Worm (Caenorhabditis elegans): ENCODE results near the gene F47B8.13.

The F47B8.13 gene

DNA sequence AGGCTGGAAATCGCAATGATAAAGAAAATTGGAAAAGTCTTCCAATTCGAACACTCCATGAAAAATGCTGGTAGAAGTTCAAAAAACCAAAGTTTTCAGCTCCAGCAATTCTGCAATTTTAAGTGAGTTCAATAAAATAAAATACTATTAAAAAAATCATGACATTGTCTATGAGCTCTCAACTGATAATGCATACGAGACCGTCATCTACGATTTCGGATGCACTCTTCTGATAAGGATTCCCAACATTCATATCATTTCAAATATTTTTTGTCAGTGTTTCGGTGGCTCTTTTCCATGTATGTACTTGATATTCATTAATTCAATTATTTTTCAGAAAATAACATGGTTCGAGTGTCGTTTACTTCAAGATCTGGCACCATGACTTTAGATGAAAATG, 18.5 kb downstream of the F47B8.13 start, which contains the start of gene F14D7.6:
TSS of gene F14D7.6 (plus strand) at position 338 of the 400 bp plus-strand sequence.
- TF ChIP-seq elt-2 (tag; optimal IDR thresholded peaks at IDR 0.05) (peak; percentile 21), lin-11 (tag; optimal IDR thresholded peaks at IDR 0.05) (no peak)

DNA sequence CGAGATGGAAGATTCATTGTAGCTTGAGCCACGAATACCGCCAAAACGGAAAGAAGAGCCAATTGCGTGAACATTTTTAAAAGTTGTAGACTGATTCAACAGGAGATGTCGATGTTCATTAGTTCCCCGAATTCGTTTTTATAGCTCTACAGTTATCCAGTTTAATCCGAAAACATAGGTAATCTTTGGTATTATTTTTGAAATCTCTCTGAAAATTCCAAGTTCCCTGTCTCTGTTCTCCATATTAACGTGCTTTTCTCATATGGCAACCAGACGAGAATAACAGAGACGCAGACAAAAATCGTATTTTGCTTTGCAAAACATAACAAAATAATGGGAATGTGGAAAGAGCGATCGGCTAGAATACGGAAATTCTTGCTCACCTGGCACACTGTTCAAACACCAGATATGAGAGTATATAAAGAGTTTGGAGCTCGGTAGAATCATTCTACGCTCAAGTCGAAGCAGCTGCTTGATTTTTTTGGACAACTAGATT, 19.9 kb downstream of the F47B8.13 start, which contains the start of the genes spig-3 and F14D7.12:
TSS of gene spig-3 (minus strand) at position 101 of the 496 bp plus-strand sequence.
TSS of gene F14D7.12 (plus strand) at position 446 of the 496 bp plus-strand sequence.
- no peak for TF ChIP-seq unc-42 (tag; optimal IDR thresholded peaks at IDR 0.05)
- no peak for TF ChIP-seq sox-4 (tag; optimal IDR thresholded peaks at IDR 0.05)
- TF ChIP-seq zip-5 (tag; optimal IDR thresholded peaks at IDR 0.05) = no peak
- TF ChIP-seq gmeb-2 (tag; optimal IDR thresholded peaks at IDR 0.05) = no peak
- TF ChIP-seq pag-3 (tag; optimal IDR thresholded peaks at IDR 0.05; ENCODE audit: borderline replicate concordance) = no peak
- TF ChIP-seq ceh-18 (tag; optimal IDR thresholded peaks at IDR 0.05) = no peak
- no peak for TF ChIP-seq pat-9 (tag; optimal IDR thresholded peaks at IDR 0.05)
- TF ChIP-seq ama-1 (optimal IDR thresholded peaks at IDR 0.05) = no peak
- TF ChIP-seq nhr-11 (tag; optimal IDR thresholded peaks at IDR 0.05) = no peak
- no peak for TF ChIP-seq ceh-24 (tag; optimal IDR thresholded peaks at IDR 0.05)
- TF ChIP-seq ceh-19 (GFP tag; optimal IDR thresholded peaks at IDR 0.05) = no peak
- no peak for TF ChIP-seq nhr-232 (tag; optimal IDR thresholded peaks at IDR 0.05)
- TF ChIP-seq rnt-1 (tag; optimal IDR thresholded peaks at IDR 0.05) = no peak

ce11 chrV:14296499-14296898, 23.0 kb downstream of the F47B8.13 start, which contains the start of gene F14D7.3:
TSS of gene F14D7.3 (plus strand) at chrV:14296799.
- TF ChIP-seq npax-4 (tag; optimal IDR thresholded peaks at IDR 0.05) (no peak), unc-42 (tag; optimal IDR thresholded peaks at IDR 0.05) (no peak), T23F11.4 (GFP tag; optimal IDR thresholded peaks at IDR 0.05) (no peak), che-1 (tag; optimal IDR thresholded peaks at IDR 0.05) (no peak), ceh-9 (tag; optimal IDR thresholded peaks at IDR 0.05) (no peak), ceh-18 (tag; optimal IDR thresholded peaks at IDR 0.05) (no peak), hlh-13 (GFP tag; optimal IDR thresholded peaks at IDR 0.05) (no peak), tbx-7 (tag; optimal IDR thresholded peaks at IDR 0.05) (no peak)

- no peak for TF ChIP-seq ceh-19 (GFP tag; optimal IDR thresholded peaks at IDR 0.05)
- TF ChIP-seq sox-2 (GFP tag; IDR thresholded peaks at IDR 0.05) = no peak
- TF ChIP-seq tbx-7 (tag; optimal IDR thresholded peaks at IDR 0.05) = no peak
- no peak for TF ChIP-seq pha-2 (tag; optimal IDR thresholded peaks at IDR 0.05)
- TF ChIP-seq gmeb-2 (tag; optimal IDR thresholded peaks at IDR 0.05) = no peak
- no peak for TF ChIP-seq zip-5 (tag; optimal IDR thresholded peaks at IDR 0.05)
- TF ChIP-seq ceh-31 (tag; optimal IDR thresholded peaks at IDR 0.05) = no peak
- no peak for TF ChIP-seq ceh-9 (tag; optimal IDR thresholded peaks at IDR 0.05)
- TF ChIP-seq syd-9 (tag; optimal IDR thresholded peaks at IDR 0.05) = no peak
- TF ChIP-seq elt-2 (tag; optimal IDR thresholded peaks at IDR 0.05) = no peak
- no peak for TF ChIP-seq ceh-45 (GFP tag; IDR thresholded peaks at IDR 0.05)
- TF ChIP-seq hlh-6 (tag; optimal IDR thresholded peaks at IDR 0.05) = no peak
- no peak for TF ChIP-seq nfya-1 (tag; optimal IDR thresholded peaks at IDR 0.05)
Measured at ce11 chrV:14294396-14294795, 25.1 kb downstream of the F47B8.13 start, which contains the start of gene F14D7.9. TSS of gene F14D7.9 (plus strand) at chrV:14294696.

ce11 chrV:14293667-14294194, 25.8 kb downstream of the F47B8.13 start, which contains the start of gene F14D7.2:
TSS of gene F14D7.2 (minus strand) at chrV:14293717.
- TF ChIP-seq ets-4 (tag; optimal IDR thresholded peaks at IDR 0.05) = no peak
- no peak for TF ChIP-seq lim-6 (tag; optimal IDR thresholded peaks at IDR 0.05)
- no peak for TF ChIP-seq pqm-1 (tag; optimal IDR thresholded peaks at IDR 0.05)
- no peak for TF ChIP-seq ceh-45 (GFP tag; IDR thresholded peaks at IDR 0.05)
- no peak for TF ChIP-seq npax-4 (tag; optimal IDR thresholded peaks at IDR 0.05)
- TF ChIP-seq unc-42 (tag; optimal IDR thresholded peaks at IDR 0.05) = no peak
- no peak for TF ChIP-seq eyg-1 (tag; optimal IDR thresholded peaks at IDR 0.05)

Data from whole organism, late embryonic.